Worm (Caenorhabditis elegans) whole organism, young adult: ENCODE results near the gene F52G3.7.

Source experiments
- B0336.3 ChIP-seq: fragments of 200-800 bp; sonication (Bioruptor generic); IDR thresholded peaks from 2 replicates; pipeline ENCODE4 v1.3.6; 2022; ENCODE audit warnings: missing genetic modification characterization, missing compliant biosample characterization
- C17E4.6 ChIP-seq: fragments of 200-800 bp; sonication (Bioruptor generic); IDR thresholded peaks from 2 replicates; pipeline ENCODE4 v1.3.6; 2022; ENCODE audit warnings: missing genetic modification reagents, missing genetic modification characterization, missing compliant biosample characterization
- F23B12.7 ChIP-seq: sonication (generic microtip); optimal IDR thresholded peaks from 2 replicates; lab custom pipeline; 2017; ENCODE audit warnings: missing genetic modification characterization, mild to moderate bottlenecking, missing compliant biosample characterization, antibody characterized with exemption, moderate library complexity; ENCODE audit not compliant: insufficient read depth
- F37B4.10 ChIP-seq: fragments of 200-800 bp; sonication (Bioruptor generic); IDR thresholded peaks from 2 replicates; pipeline ENCODE4 v1.3.6; 2022; ENCODE audit warnings: missing genetic modification characterization, missing compliant biosample characterization
- F49E8.2 ChIP-seq: sonication (generic microtip); optimal IDR thresholded peaks from 3 replicates; lab custom pipeline; 2017; ENCODE audit warnings: missing genetic modification characterization, mild to moderate bottlenecking, missing compliant biosample characterization, antibody characterized with exemption, moderate library complexity; ENCODE audit not compliant: insufficient read depth
- F52B5.7 ChIP-seq: sonication (generic microtip); optimal IDR thresholded peaks from 2 replicates; lab custom pipeline; 2016; ENCODE audit warnings: mild to moderate bottlenecking, missing genetic modification characterization, missing compliant biosample characterization
- F55B11.4 ChIP-seq: sonication (generic microtip); optimal IDR thresholded peaks from 2 replicates; lab custom pipeline; 2016; ENCODE audit warnings: missing compliant biosample characterization, missing genetic modification characterization, borderline replicate concordance; ENCODE audit not compliant: insufficient read depth
- Y53F4B.3 ChIP-seq: fragments of 200-800 bp; sonication (Bioruptor generic); IDR thresholded peaks from 2 replicates; pipeline ENCODE4 v1.3.6; 2022; ENCODE audit warnings: missing genetic modification reagents, missing genetic modification characterization, missing compliant biosample characterization
- Y56A3A.18 ChIP-seq: fragments of 200-800 bp; sonication (Bioruptor generic); IDR thresholded peaks from 2 replicates; pipeline ENCODE4 v1.3.6; 2022; ENCODE audit warnings: missing genetic modification reagents, missing genetic modification characterization, missing compliant biosample characterization
- akir-1 ChIP-seq: fragments of 200-800 bp; sonication (Bioruptor generic); optimal IDR thresholded peaks from 2 replicates; lab custom pipeline; 2018; ENCODE audit warnings: mild to moderate bottlenecking, missing genetic modification characterization, moderate library complexity, missing compliant biosample characterization
- aptf-2 ChIP-seq: fragments of 200-800 bp; sonication (Bioruptor generic); conservative IDR thresholded peaks from 2 replicates; pipeline ENCODE4 v1.3.6; 2022; ENCODE audit warnings: missing genetic modification reagents, missing genetic modification characterization, missing compliant biosample characterization
- atf-7 ChIP-seq: sonication (generic microtip); optimal IDR thresholded peaks from 2 replicates; lab custom pipeline; 2017; ENCODE audit warnings: mild to moderate bottlenecking, missing genetic modification characterization, missing compliant biosample characterization
- attf-3 ChIP-seq: fragments of 200-800 bp; sonication (Bioruptor generic); conservative IDR thresholded peaks from 2 replicates; pipeline ENCODE4 v1.3.6; 2022; ENCODE audit warnings: missing genetic modification reagents, missing genetic modification characterization, missing compliant biosample characterization
- attf-6 ChIP-seq: fragments of 200-800 bp; sonication (Bioruptor generic); IDR thresholded peaks from 2 replicates; pipeline ENCODE4 v1.3.6; 2022; ENCODE audit warnings: missing genetic modification reagents, missing genetic modification characterization, missing compliant biosample characterization
- dox-1 ChIP-seq: fragments of 200-800 bp; sonication (Bioruptor generic); IDR thresholded peaks from 2 replicates; pipeline ENCODE4 v1.3.6; 2022; ENCODE audit warnings: missing genetic modification reagents, missing genetic modification characterization, missing compliant biosample characterization
- dpl-1 ChIP-seq: fragments of 150-350 bp; optimal IDR thresholded peaks from 2 replicates; lab custom pipeline; 2014; ENCODE audit warnings: missing biosample characterization, missing genetic modification reagents, missing genetic modification characterization
- egl-18 ChIP-seq: fragments of 200-800 bp; sonication (Bioruptor generic); IDR thresholded peaks from 2 replicates; pipeline ENCODE4 v1.3.6; 2022; ENCODE audit warnings: missing genetic modification reagents, missing genetic modification characterization, missing compliant biosample characterization
- ets-4 ChIP-seq: fragments of 200-800 bp; sonication (Bioruptor generic); optimal IDR thresholded peaks from 2 replicates; lab custom pipeline; 2018; ENCODE audit warnings: mild to moderate bottlenecking, missing genetic modification characterization, missing compliant biosample characterization
- him-1 ChIP-seq: sonication (generic microtip); optimal IDR thresholded peaks from 2 replicates; lab custom pipeline; 2016; ENCODE audit warnings: missing genotype, missing genetic modification reagents, missing genetic modification characterization, missing compliant biosample characterization
- hlh-12 ChIP-seq: sonication (generic microtip); optimal IDR thresholded peaks from 2 replicates; lab custom pipeline; 2016; ENCODE audit warnings: missing genetic modification characterization, missing compliant biosample characterization
- hsf-1 ChIP-seq: fragments of 200-800 bp; sonication (Bioruptor generic); IDR thresholded peaks from 2 replicates; pipeline ENCODE4 v1.3.6; 2022; ENCODE audit warnings: missing genetic modification reagents, missing genetic modification characterization, missing compliant biosample characterization
- let-607 ChIP-seq, 2 experiments: fragments of 200-800 bp in 1 of 2; sonication (Bioruptor generic) in 1 of 2; sonication (generic microtip) in 1 of 2; optimal IDR thresholded peaks; 2 replicates each; lab custom pipeline; 2016 to 2018; ENCODE audit warnings: mild to moderate bottlenecking in 2 of 2, missing compliant biosample characterization in 2 of 2, missing genetic modification characterization in 2 of 2, moderate library complexity in 2 of 2, missing genotype in 1 of 2
- lin-26 ChIP-seq: fragments of 200-800 bp; sonication (Bioruptor generic); IDR thresholded peaks from 2 replicates; pipeline ENCODE4 v1.3.6; 2022; ENCODE audit warnings: missing genetic modification reagents, missing genetic modification characterization, missing compliant biosample characterization
- lin-54 ChIP-seq: fragments of 200-800 bp; sonication (Bioruptor generic); optimal IDR thresholded peaks from 2 replicates; lab custom pipeline; 2018; ENCODE audit warnings: mild to moderate bottlenecking, missing genetic modification characterization, missing compliant biosample characterization
- lir-1 ChIP-seq: fragments of 200-800 bp; sonication (Bioruptor generic); conservative IDR thresholded peaks from 2 replicates; pipeline ENCODE4 v1.3.6; 2022; ENCODE audit warnings: missing genetic modification reagents, missing genetic modification characterization, missing compliant biosample characterization
- lsy-27 ChIP-seq: sonication (generic microtip); optimal IDR thresholded peaks from 2 replicates; lab custom pipeline; 2017; ENCODE audit warnings: missing genetic modification characterization, mild to moderate bottlenecking, missing compliant biosample characterization, antibody characterized with exemption, missing genotype, borderline replicate concordance; ENCODE audit not compliant: insufficient read depth
- madf-10 ChIP-seq: sonication (generic microtip); optimal IDR thresholded peaks from 2 replicates; lab custom pipeline; 2016; ENCODE audit warnings: mild to moderate bottlenecking, missing genetic modification characterization, missing compliant biosample characterization
- madf-3 ChIP-seq: fragments of 200-800 bp; sonication (Bioruptor generic); IDR thresholded peaks from 2 replicates; pipeline ENCODE4 v1.3.6; 2022; ENCODE audit warnings: missing genetic modification reagents, missing genetic modification characterization, missing compliant biosample characterization
- madf-8 ChIP-seq: fragments of 200-800 bp; sonication (Bioruptor generic); conservative IDR thresholded peaks from 2 replicates; pipeline ENCODE4 v1.3.6; 2022; ENCODE audit warnings: missing genetic modification reagents, missing genetic modification characterization, missing compliant biosample characterization
- mxl-1 ChIP-seq: sonication (generic microtip); optimal IDR thresholded peaks from 2 replicates; lab custom pipeline; 2016; ENCODE audit warnings: missing genetic modification characterization, missing compliant biosample characterization
- nhr-120 ChIP-seq: fragments of 200-800 bp; sonication (Bioruptor generic); IDR thresholded peaks from 2 replicates; pipeline ENCODE4 v1.3.6; 2022; ENCODE audit warnings: missing genetic modification characterization, missing compliant biosample characterization
- nhr-179 ChIP-seq: sonication (generic microtip); optimal IDR thresholded peaks from 2 replicates; lab custom pipeline; 2016; ENCODE audit warnings: mild to moderate bottlenecking, missing genetic modification characterization, missing compliant biosample characterization
- nhr-27 ChIP-seq: fragments of 200-800 bp; sonication (Bioruptor generic); optimal IDR thresholded peaks from 2 replicates; lab custom pipeline; 2018; ENCODE audit warnings: mild to moderate bottlenecking, missing genetic modification characterization, moderate library complexity, missing compliant biosample characterization
- nhr-90 ChIP-seq: sonication (generic microtip); optimal IDR thresholded peaks from 2 replicates; lab custom pipeline; 2016; ENCODE audit warnings: missing genotype, mild to moderate bottlenecking, missing genetic modification characterization, missing compliant biosample characterization
- pbrm-1 ChIP-seq: fragments of 200-800 bp; sonication (Bioruptor generic); IDR thresholded peaks from 2 replicates; pipeline ENCODE4 v1.3.6; 2022; ENCODE audit warnings: missing genetic modification reagents, missing genetic modification characterization, missing compliant biosample characterization
- pha-4 ChIP-seq: fragments of 150-350 bp; sonication (generic microtip); optimal IDR thresholded peaks from 2 replicates; lab custom pipeline; 2014; ENCODE audit warnings: missing biosample characterization, missing genetic modification reagents, missing genetic modification characterization
- rec-8 ChIP-seq, 2 experiments: sonication (generic microtip); optimal IDR thresholded peaks; 2 replicates each; lab custom pipeline; 2016; ENCODE audit warnings: mild to moderate bottlenecking in 2 of 2, missing genetic modification characterization in 2 of 2, missing genetic modification reagents in 2 of 2, missing genotype in 2 of 2, missing biosample characterization in 1 of 2, missing compliant biosample characterization in 1 of 2, moderate library complexity in 1 of 2
- snpc-1.3 ChIP-seq: sonication (generic microtip); optimal IDR thresholded peaks from 2 replicates; lab custom pipeline; 2017; ENCODE audit warnings: missing genetic modification characterization, mild to moderate bottlenecking, missing compliant biosample characterization, antibody characterized with exemption, moderate library complexity, missing genotype, missing genetic modification reagents; ENCODE audit not compliant: insufficient read depth
- snpc-3.4 ChIP-seq: sonication (generic microtip); optimal IDR thresholded peaks from 2 replicates; lab custom pipeline; 2017; ENCODE audit warnings: missing genetic modification characterization, mild to moderate bottlenecking, missing compliant biosample characterization, antibody characterized with exemption, moderate library complexity, missing genotype, missing genetic modification reagents
- snpc-4 ChIP-seq, 5 experiments: fragments of 150-350 bp in 1 of 5; sonication (generic microtip) in 4 of 5; optimal IDR thresholded peaks; 2 replicates each; lab custom pipeline; 2014 to 2018; ENCODE audit warnings: missing genetic modification characterization in 5 of 5, missing biosample characterization in 3 of 5, antibody characterized with exemption in 2 of 5, mild to moderate bottlenecking in 2 of 5, missing compliant biosample characterization in 2 of 5, missing genotype in 2 of 5, moderate library complexity in 2 of 5, missing genetic modification reagents in 1 of 5
- somi-1 ChIP-seq: fragments of 200-800 bp; sonication (Bioruptor generic); optimal IDR thresholded peaks from 2 replicates; lab custom pipeline; 2018; ENCODE audit warnings: mild to moderate bottlenecking, missing genetic modification characterization, missing compliant biosample characterization
- sptf-2 ChIP-seq: fragments of 200-800 bp; sonication (Bioruptor generic); optimal IDR thresholded peaks from 2 replicates; lab custom pipeline; 2018; ENCODE audit warnings: mild to moderate bottlenecking, missing genetic modification characterization, missing compliant biosample characterization
- zfh-2 ChIP-seq: fragments of 200-800 bp; sonication (Bioruptor generic); conservative IDR thresholded peaks from 2 replicates; pipeline ENCODE4 v1.3.6; 2022; ENCODE audit warnings: missing genetic modification reagents, missing genetic modification characterization, missing compliant biosample characterization
- ztf-18 ChIP-seq: sonication (generic microtip); optimal IDR thresholded peaks from 2 replicates; lab custom pipeline; 2016; ENCODE audit warnings: missing genotype, mild to moderate bottlenecking, missing genetic modification characterization, missing compliant biosample characterization
- ztf-22 ChIP-seq: fragments of 200-800 bp; sonication (Bioruptor generic); optimal IDR thresholded peaks from 2 replicates; lab custom pipeline; 2018; ENCODE audit warnings: mild to moderate bottlenecking, missing genetic modification characterization, moderate library complexity, missing compliant biosample characterization
- ztf-26 ChIP-seq: sonication (generic microtip); optimal IDR thresholded peaks from 2 replicates; lab custom pipeline; 2017; ENCODE audit warnings: missing genetic modification characterization, missing compliant biosample characterization
- ztf-28 ChIP-seq: fragments of 200-800 bp; sonication (Bioruptor generic); IDR thresholded peaks from 2 replicates; pipeline ENCODE4 v1.3.6; 2022; ENCODE audit warnings: missing genetic modification reagents, missing genetic modification characterization, missing compliant biosample characterization

The F52G3.7 gene

DNA sequence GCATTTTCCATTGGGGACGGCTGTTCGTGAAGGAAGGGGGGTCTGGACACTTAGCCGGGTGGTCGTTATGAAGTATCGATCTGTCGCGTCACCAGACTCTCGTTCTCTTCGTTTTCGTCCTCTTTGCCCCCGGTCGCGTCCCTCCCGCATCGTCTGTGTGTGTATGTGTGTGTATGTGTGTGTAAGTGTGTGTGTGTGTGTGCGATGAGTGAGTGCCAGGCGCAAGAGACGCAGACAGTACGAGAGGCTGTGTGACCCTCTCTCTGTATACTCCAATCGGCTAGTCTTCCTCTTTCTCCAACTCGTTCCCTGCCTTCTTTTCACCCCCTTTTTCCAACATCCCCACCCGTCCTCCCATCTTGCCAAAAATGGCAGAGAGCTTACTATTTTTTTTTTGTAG is 2.3 kb upstream of the F52G3.7 start (continued):
- no peak for TF ChIP-seq nhr-90
- 0 out of 2 replicates have a peak, but pooled peaks have one; percentile 42 for TF ChIP-seq hsf-1
- no peak for TF ChIP-seq rec-8 (tag; optimal IDR thresholded peaks at IDR 0.05; lab: Kevin White, UChicago)
- peak; percentile 4 for TF ChIP-seq lin-54 (GFP tag; lab: Kevin White, UChicago)
- no peak for TF ChIP-seq snpc-3.4 (tag; lab: Kevin White, UChicago)
- peak; percentile 77 for TF ChIP-seq dox-1 (GFP tag; lab: Robert Waterston, UW)
- no peak for TF ChIP-seq him-1
- no peak for TF ChIP-seq attf-3 (GFP tag; lab: Robert Waterston, UW)
- TF ChIP-seq pbrm-1, result peak; percentile 83
- 0 out of 2 replicates have a peak, but pooled peaks have one; percentile 28 for TF ChIP-seq nhr-120
- TF ChIP-seq lir-1 (GFP tag; lab: Robert Waterston, UW), result peak; percentile 98
- no peak for TF ChIP-seq F55B11.4 (tag; lab: Kevin White, UChicago)
- TF ChIP-seq nhr-179 (tag; lab: Kevin White, UChicago), result no peak
- TF ChIP-seq snpc-1.3 (tag; lab: Kevin White, UChicago), result peak; percentile 29
- TF ChIP-seq lin-26 (GFP tag; lab: Robert Waterston, UW), result 0 out of 2 replicates have a peak, but pooled peaks have one; percentile 39
- peak; percentile 59 for TF ChIP-seq somi-1 (GFP tag; lab: Kevin White, UChicago)
- TF ChIP-seq snpc-4 (GFP tag; optimal IDR thresholded peaks at IDR 0.05; lab: Kevin White, UChicago), result no peak
- TF ChIP-seq snpc-4 (tag; optimal IDR thresholded peaks at IDR 0.05; lab: Kevin White, UChicago), result peak in 3 of 4 experiments; percentile 29 to 70 (median 51)
- TF ChIP-seq F23B12.7 (tag; lab: Kevin White, UChicago), result no peak
- peak in 1 of 2 experiments; percentile 31 for TF ChIP-seq let-607 (tag; optimal IDR thresholded peaks at IDR 0.05; lab: Kevin White, UChicago)
- TF ChIP-seq madf-3 (GFP tag; lab: Robert Waterston, UW), result 0 out of 2 replicates have a peak, but pooled peaks have one; percentile 39
- no peak for TF ChIP-seq mxl-1 (tag; lab: Kevin White, UChicago)
- TF ChIP-seq C17E4.6 (GFP tag; lab: Robert Waterston, UW), result no peak
- no peak for TF ChIP-seq akir-1 (GFP tag; lab: Kevin White, UChicago)
- TF ChIP-seq B0336.3, result no peak; the same call in none of the 2 replicates
- TF ChIP-seq ztf-26 (tag; lab: Kevin White, UChicago), result peak; percentile 44
- TF ChIP-seq ets-4 (GFP tag; lab: Kevin White, UChicago), result peak; percentile 58
- TF ChIP-seq lsy-27, result no peak
- no peak for TF ChIP-seq F49E8.2 (tag; lab: Kevin White, UChicago)
- peak; percentile 47 for TF ChIP-seq madf-10 (tag; lab: Kevin White, UChicago)
- no peak for TF ChIP-seq Y53F4B.3 (GFP tag; lab: Robert Waterston, UW)
- no peak for TF ChIP-seq aptf-2 (GFP tag; lab: Robert Waterston, UW)
- peak; percentile 45 for TF ChIP-seq atf-7 (tag; lab: Kevin White, UChicago)
- TF ChIP-seq sptf-2, result no peak
- TF ChIP-seq attf-6 (GFP tag; lab: Robert Waterston, UW), result no peak
- no peak for TF ChIP-seq nhr-27 (tag; lab: Kevin White, UChicago)
- TF ChIP-seq F37B4.10, result no peak
- no peak for TF ChIP-seq ztf-18
- no peak for TF ChIP-seq hlh-12 (tag; lab: Kevin White, UChicago)
- TF ChIP-seq zfh-2 (GFP tag; lab: Robert Waterston, UW), result peak; percentile 95
- TF ChIP-seq dpl-1, result no peak
- TF ChIP-seq ztf-22 (GFP tag; lab: Kevin White, UChicago), result peak; percentile 1
- TF ChIP-seq madf-8, result no peak
- TF ChIP-seq ztf-28 (GFP tag; lab: Robert Waterston, UW), result no peak
- no peak for TF ChIP-seq pha-4 (tag; lab: Kevin White, UChicago)
- TF ChIP-seq egl-18 (GFP tag; lab: Robert Waterston, UW), result no peak
- peak; percentile 53 for TF ChIP-seq F52B5.7 (tag; lab: Kevin White, UChicago)
- TF ChIP-seq Y56A3A.18 (GFP tag; lab: Robert Waterston, UW), result no peak
